Fruit fly (Drosophila melanogaster): ENCODE results near the gene Tengl2.
A peak's percentile ranks its signal among the peaks of the same experiment; 100 is the strongest.

Gene Tengl2

DNA sequence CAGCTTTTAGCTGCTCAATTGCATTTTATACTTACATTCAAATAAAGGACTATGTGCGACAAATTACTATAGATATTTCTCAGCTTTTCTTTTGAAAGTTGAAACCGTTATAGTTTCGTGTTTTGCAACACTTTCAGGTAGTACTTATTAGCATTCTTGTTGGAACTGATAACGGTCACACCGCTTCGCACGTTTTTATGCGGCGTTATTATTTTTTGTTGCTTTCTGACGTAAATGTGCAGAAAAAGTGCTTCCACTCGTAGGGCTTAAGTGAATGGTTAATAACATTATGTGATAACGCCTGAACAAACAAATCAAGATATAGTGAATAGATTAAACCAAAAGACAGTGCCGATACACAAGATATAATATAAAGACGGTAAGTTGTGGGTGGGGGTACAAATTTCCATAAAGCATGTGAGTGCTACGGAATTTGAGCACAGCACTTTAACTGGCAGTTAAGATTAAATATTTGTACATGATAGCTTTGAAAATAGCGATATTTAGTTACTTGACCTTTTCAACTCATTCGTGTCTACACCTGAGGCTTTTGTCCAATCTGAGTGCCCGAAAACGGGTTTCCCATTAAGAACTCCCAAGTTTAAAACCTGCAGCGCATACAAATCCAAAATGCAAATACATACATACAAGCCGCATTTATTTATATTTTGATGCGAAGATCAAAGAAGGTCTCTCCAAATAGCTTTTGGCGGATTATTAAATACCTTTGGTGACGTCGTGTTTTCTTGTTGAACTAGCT is 18.4 kb downstream of the Tengl2 start, which contains the start of gene papi (continued):
- no peak for TF ChIP-seq gsb-n (tag; optimal IDR thresholded peaks at IDR 0.05)
- peak; percentile 67 for TF ChIP-seq dm (GFP tag; optimal IDR thresholded peaks at IDR 0.05)
- no peak for TF ChIP-seq HLHmδ (GFP tag; optimal IDR thresholded peaks at IDR 0.05)
- TF ChIP-seq CG16779 (GFP tag; IDR thresholded peaks at IDR 0.05), result no peak
- TF ChIP-seq CG7745 (tag; optimal IDR thresholded peaks at IDR 0.05), result no peak
- TF ChIP-seq mam (GFP tag; optimal IDR thresholded peaks at IDR 0.05), result no peak
- TF ChIP-seq Ets65A (GFP tag), result no peak
- no peak for TF ChIP-seq Rx (GFP tag; IDR thresholded peaks at IDR 0.05)
- peak; percentile 44 for TF ChIP-seq CG34376 (GFP tag; optimal IDR thresholded peaks at IDR 0.05)
- no peak for TF ChIP-seq gem (tag; optimal IDR thresholded peaks at IDR 0.05)
- TF ChIP-seq CG34422 (GFP tag; IDR thresholded peaks at IDR 0.05), result peak; percentile 61; the same call in 2 of the 3 replicates
- peak; percentile 4 for TF ChIP-seq CG13624 (GFP tag; optimal IDR thresholded peaks at IDR 0.05)
- TF ChIP-seq CG18011 (GFP tag; optimal IDR thresholded peaks at IDR 0.05), result no peak
- TF ChIP-seq Camta (GFP tag; optimal IDR thresholded peaks at IDR 0.05), result no peak
- TF ChIP-seq D (optimal IDR thresholded peaks at IDR 0.05), result no peak
- TF ChIP-seq D (GFP tag; optimal IDR thresholded peaks at IDR 0.05), result no peak
- peak; percentile 62 for TF ChIP-seq MESR4 (GFP tag; optimal IDR thresholded peaks at IDR 0.05)
- TF ChIP-seq caup (GFP tag; optimal IDR thresholded peaks at IDR 0.05; ENCODE audit: severe bottlenecking), result no peak
- TF ChIP-seq fd102C (GFP tag; optimal IDR thresholded peaks at IDR 0.05), result no peak
- TF ChIP-seq Dref (GFP tag; IDR thresholded peaks at IDR 0.05), result no peak
- TF ChIP-seq ac (GFP tag; optimal IDR thresholded peaks at IDR 0.05), result no peak
- no peak for TF ChIP-seq CG9609 (GFP tag; optimal IDR thresholded peaks at IDR 0.05)
- TF ChIP-seq CG10543 (GFP tag; optimal IDR thresholded peaks at IDR 0.05), result peak; percentile 38
- TF ChIP-seq CG2678 (tag; optimal IDR thresholded peaks at IDR 0.05), result no peak
- TF ChIP-seq ken (GFP tag; IDR thresholded peaks at IDR 0.05), result no peak
- TF ChIP-seq CG5953 (GFP tag; IDR thresholded peaks at IDR 0.05), result no peak
- TF ChIP-seq gfzf (GFP tag; optimal IDR thresholded peaks at IDR 0.05), result peak; percentile 82
- TF ChIP-seq vvl (GFP tag; IDR thresholded peaks at IDR 0.05), result no peak
- peak; percentile 90 for TF ChIP-seq nerfin-1 (tag; optimal IDR thresholded peaks at IDR 0.05)
- TF ChIP-seq CG10565 (GFP tag; optimal IDR thresholded peaks at IDR 0.05), result no peak
- TF ChIP-seq Hr39 (optimal IDR thresholded peaks at IDR 0.05), result no peak
- TF ChIP-seq Myb (GFP tag; optimal IDR thresholded peaks at IDR 0.05), result peak; percentile 98
- no peak for TF ChIP-seq dpn (GFP tag; optimal IDR thresholded peaks at IDR 0.05)
- peak; percentile 23 for TF ChIP-seq Side (GFP tag; optimal IDR thresholded peaks at IDR 0.05)
- TF ChIP-seq CG17328 (GFP tag; IDR thresholded peaks at IDR 0.05), result no peak
- no peak for TF ChIP-seq CG17359 (tag; optimal IDR thresholded peaks at IDR 0.05)
- TF ChIP-seq CG12769 (tag; optimal IDR thresholded peaks at IDR 0.05), result no peak
- no peak for TF ChIP-seq bigmax (GFP tag; optimal IDR thresholded peaks at IDR 0.05)
- TF ChIP-seq cad (GFP tag; optimal IDR thresholded peaks at IDR 0.05), result no peak
- no peak for TF ChIP-seq CG10274 (GFP tag; optimal IDR thresholded peaks at IDR 0.05)
- no peak for TF ChIP-seq CG18262 (tag; optimal IDR thresholded peaks at IDR 0.05)
- TF ChIP-seq Hmr (GFP tag; optimal IDR thresholded peaks at IDR 0.05), result no peak
- TF ChIP-seq Hr51 (GFP tag; optimal IDR thresholded peaks at IDR 0.05), result no peak
- no peak for TF ChIP-seq zfh2 (GFP tag; optimal IDR thresholded peaks at IDR 0.05)
- no peak for TF ChIP-seq toy (GFP tag; IDR thresholded peaks at IDR 0.05)
- no peak for TF ChIP-seq repo (GFP tag; optimal IDR thresholded peaks at IDR 0.05)
- no peak for TF ChIP-seq CG4424 (GFP tag; optimal IDR thresholded peaks at IDR 0.05)
- peak; percentile 28 for TF ChIP-seq her (GFP tag; optimal IDR thresholded peaks at IDR 0.05)
- TF ChIP-seq CG11093 (GFP tag; IDR thresholded peaks at IDR 0.05), result no peak
- no peak for TF ChIP-seq bbx (GFP tag; IDR thresholded peaks at IDR 0.05; ENCODE audit: partially characterized antibody)
- TF ChIP-seq HLH3B (GFP tag; IDR thresholded peaks at IDR 0.05), result no peak
